Fruit fly (Drosophila melanogaster) whole organism: ENCODE measurements around the gene CG44037.

Experiments used
- CG8478 ChIP-seq: fragments of >200 bp; optimal IDR thresholded peaks from 2 replicates; lab custom pipeline; 2018; ENCODE audit warnings: inconsistent platforms
- Dll ChIP-seq: fragments of >200 bp; optimal IDR thresholded peaks from 2 replicates; lab custom pipeline; 2017
- EcR ChIP-seq, 2 experiments: fragments of >200 bp; optimal IDR thresholded peaks; 2 replicates each; lab custom pipeline; 2017; ENCODE audit warnings: missing biosample characterization in 2 of 2, missing genetic modification characterization in 2 of 2, missing genetic modification reagents in 2 of 2
- pan ChIP-seq: fragments of >200 bp; optimal IDR thresholded peaks from 2 replicates; lab custom pipeline; 2017
- psq ChIP-seq: fragments of >200 bp; optimal IDR thresholded peaks from 2 replicates; lab custom pipeline; 2017

DNA sequence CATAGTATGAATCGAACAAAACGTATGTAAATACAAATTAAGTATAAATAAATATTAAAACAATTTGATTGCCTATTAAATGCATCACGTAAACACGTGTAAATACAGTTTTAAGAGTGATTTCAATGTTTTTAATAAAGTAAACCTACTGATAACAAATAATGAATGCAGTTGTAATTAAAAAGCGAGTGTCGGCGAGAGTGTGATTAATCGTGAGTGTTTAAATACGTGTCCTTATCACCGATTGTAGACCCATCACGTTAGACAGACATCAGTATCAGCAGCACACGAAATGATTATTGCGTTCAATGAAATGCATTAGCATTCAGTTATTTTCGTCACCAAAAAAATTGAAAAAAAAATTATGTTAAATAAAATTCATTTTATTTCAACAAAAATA lies 44.4 kb downstream of the CG44037 start:
- TF ChIP-seq EcR (GFP tag; optimal IDR thresholded peaks at IDR 0.05; lab: Kevin White, UChicago) (no peak), pan (lab: Kevin White, UChicago) (no peak), CG8478 (no peak), Dll (no peak), psq (no peak)
